Worm (Caenorhabditis elegans) whole organism, early embryonic: ENCODE measurements around the gene sdz-20.

Source experiments
- B0310.2 ChIP-seq: sonication (generic microtip); optimal IDR thresholded peaks from 2 replicates; lab custom pipeline; 2016; ENCODE audit warnings: mild to moderate bottlenecking, missing genetic modification characterization, missing compliant biosample characterization
- aly-1 ChIP-seq: sonication (generic microtip); optimal IDR thresholded peaks from 2 replicates; lab custom pipeline; 2016; ENCODE audit warnings: missing genetic modification characterization, missing compliant biosample characterization
- ama-1 ChIP-seq: fragments of 150-350 bp; optimal IDR thresholded peaks from 2 replicates; lab custom pipeline; 2014
- ceh-36 ChIP-seq: sonication (generic microtip); optimal IDR thresholded peaks from 2 replicates; lab custom pipeline; 2016; ENCODE audit warnings: missing genetic modification characterization, inconsistent platforms, missing compliant biosample characterization
- flt-1 ChIP-seq: fragments of 200-800 bp; sonication (Bioruptor generic); IDR thresholded peaks from 2 replicates; pipeline ENCODE4 v1.3.6; 2022; ENCODE audit warnings: missing genetic modification characterization, missing compliant biosample characterization
- hmbx-1 ChIP-seq: sonication (generic microtip); optimal IDR thresholded peaks from 2 replicates; lab custom pipeline; 2016; ENCODE audit warnings: mild to moderate bottlenecking, missing genetic modification characterization, missing compliant biosample characterization
- pes-1 ChIP-seq: fragments of 200-800 bp; sonication (Bioruptor generic); IDR thresholded peaks from 2 replicates; pipeline ENCODE4 v1.3.6; 2022; ENCODE audit warnings: missing genetic modification reagents, missing genetic modification characterization, missing compliant biosample characterization
- tra-4 ChIP-seq: sonication (generic microtip); optimal IDR thresholded peaks from 2 replicates; lab custom pipeline; 2017; ENCODE audit warnings: missing genetic modification characterization, missing compliant biosample characterization

- no peak for TF ChIP-seq ama-1 (lab: Kevin White, UChicago)
- no peak for TF ChIP-seq ceh-36 (tag; lab: Kevin White, UChicago)
- TF ChIP-seq pes-1 (GFP tag; lab: Robert Waterston, UW), result no peak
- TF ChIP-seq aly-1, result no peak
- no peak for TF ChIP-seq hmbx-1 (tag; lab: Kevin White, UChicago)
- no peak for TF ChIP-seq flt-1 (GFP tag; lab: Robert Waterston, UW)
- no peak for TF ChIP-seq tra-4 (tag; lab: Kevin White, UChicago)
- no peak for TF ChIP-seq B0310.2 (tag; lab: Kevin White, UChicago)
Observed at ce11 chrIII:13370980-13371379, 37.1 kb downstream of the sdz-20 start, which contains the start of gene T03F6.9.
